Fruit fly (Drosophila melanogaster) whole organism, embryonic: ENCODE measurements around the gene Abca3.
A peak's percentile ranks its signal among the peaks of the same experiment; 100 is the strongest.

Source experiments
- BEAF-32 ChIP-seq: fragments of 200-800 bp; sonication (Bioruptor generic); optimal IDR thresholded peaks from 3 replicates; lab custom pipeline; 2017; ENCODE audit warnings: missing biosample characterization, missing genetic modification characterization, mild to moderate bottlenecking, moderate library complexity, missing genetic modification reagents
- BtbVII ChIP-seq: fragments of 200-800 bp; sonication (Bioruptor generic); optimal IDR thresholded peaks from 3 replicates; lab custom pipeline; 2017; ENCODE audit warnings: missing biosample characterization, mild to moderate bottlenecking, missing genetic modification characterization
- CG11456 ChIP-seq: fragments of 200-800 bp; sonication (Bioruptor generic); IDR thresholded peaks from 3 replicates; pipeline ENCODE4 v1.3.6; 2022; ENCODE audit warnings: missing biosample characterization, missing genetic modification characterization
- CG13123 ChIP-seq: fragments of 200-800 bp; sonication (Bioruptor generic); optimal IDR thresholded peaks from 2 replicates; lab custom pipeline; 2016; ENCODE audit warnings: missing biosample characterization, missing genetic modification characterization
- CG13287 ChIP-seq: fragments of 200-800 bp; sonication (Bioruptor generic); IDR thresholded peaks from 2 replicates; pipeline ENCODE4 v1.3.6; 2022; ENCODE audit warnings: missing biosample characterization, missing genetic modification characterization; ENCODE audit not compliant: partially characterized antibody
- CG13624 ChIP-seq: fragments of 200-800 bp; sonication (Bioruptor generic); optimal IDR thresholded peaks from 2 replicates; lab custom pipeline; 2016; ENCODE audit warnings: missing biosample characterization, missing genetic modification characterization
- CG15601 ChIP-seq: fragments of 200-800 bp; sonication (Bioruptor generic); optimal IDR thresholded peaks from 3 replicates; lab custom pipeline; 2019; ENCODE audit warnings: missing biosample characterization, mild to moderate bottlenecking, missing genetic modification characterization, moderate library complexity
- CG1602 ChIP-seq: fragments of 200-800 bp; sonication (Bioruptor generic); optimal IDR thresholded peaks from 3 replicates; lab custom pipeline; 2016; ENCODE audit warnings: missing biosample characterization, missing genetic modification characterization
- CG1603 ChIP-seq: fragments of 200-800 bp; sonication (Bioruptor generic); optimal IDR thresholded peaks from 2 replicates; lab custom pipeline; 2019; ENCODE audit warnings: missing biosample characterization, mild to moderate bottlenecking, missing genetic modification characterization, moderate library complexity
- CG16779 ChIP-seq: fragments of 200-800 bp; sonication (Bioruptor generic); IDR thresholded peaks from 2 replicates; pipeline ENCODE4 v1.3.6; 2022; ENCODE audit warnings: missing biosample characterization, missing genetic modification characterization
- CG17385 ChIP-seq: fragments of 200-800 bp; sonication (Bioruptor generic); optimal IDR thresholded peaks from 3 replicates; lab custom pipeline; 2018; ENCODE audit warnings: missing biosample characterization, mild to moderate bottlenecking, missing genetic modification characterization
- CG17568 ChIP-seq: fragments of 200-800 bp; sonication (Bioruptor generic); optimal IDR thresholded peaks from 2 replicates; lab custom pipeline; 2018; ENCODE audit warnings: missing biosample characterization, mild to moderate bottlenecking, missing genetic modification characterization, moderate library complexity
- CG1792 ChIP-seq: fragments of 200-800 bp; sonication (Bioruptor generic); optimal IDR thresholded peaks from 2 replicates; lab custom pipeline; 2016; ENCODE audit warnings: missing biosample characterization, missing genetic modification characterization
- CG18011 ChIP-seq: fragments of 200-800 bp; sonication (Bioruptor generic); optimal IDR thresholded peaks from 2 replicates; lab custom pipeline; 2017; ENCODE audit warnings: missing biosample characterization, missing genetic modification characterization, mild to moderate bottlenecking, moderate library complexity, missing genotype
- CG18476 ChIP-seq: fragments of 200-800 bp; sonication (Bioruptor generic); optimal IDR thresholded peaks from 2 replicates; lab custom pipeline; 2016; ENCODE audit warnings: missing biosample characterization, mild to moderate bottlenecking, missing genetic modification characterization
- CG31365 ChIP-seq: fragments of 200-800 bp; sonication (Bioruptor generic); optimal IDR thresholded peaks from 2 replicates; lab custom pipeline; 2018; ENCODE audit warnings: missing biosample characterization, mild to moderate bottlenecking, missing genetic modification characterization
- CG32532 ChIP-seq: fragments of 200-800 bp; sonication (Bioruptor generic); IDR thresholded peaks from 2 replicates; pipeline ENCODE4 v1.3.6; 2022; ENCODE audit warnings: missing biosample characterization, missing genetic modification characterization
- CG3847 ChIP-seq: fragments of 200-800 bp; sonication (Bioruptor generic); IDR thresholded peaks from 2 replicates; pipeline ENCODE4 v1.3.6; 2022; ENCODE audit warnings: missing biosample characterization, missing genetic modification characterization
- CG43689 ChIP-seq: fragments of 200-800 bp; sonication (Bioruptor generic); IDR thresholded peaks from 2 replicates; pipeline ENCODE4 v1.3.6; 2022; ENCODE audit warnings: missing biosample characterization, missing genetic modification characterization
- CG6813 ChIP-seq: fragments of 200-800 bp; sonication (Bioruptor generic); optimal IDR thresholded peaks from 2 replicates; lab custom pipeline; 2017; ENCODE audit warnings: missing biosample characterization, missing genetic modification characterization, mild to moderate bottlenecking, moderate library complexity, missing genetic modification reagents
- CG8089 ChIP-seq: fragments of 200-800 bp; sonication (Bioruptor generic); optimal IDR thresholded peaks from 3 replicates; lab custom pipeline; 2016; ENCODE audit warnings: missing biosample characterization, missing genetic modification characterization
- CG8388 ChIP-seq: fragments of 200-800 bp; sonication (Bioruptor generic); optimal IDR thresholded peaks from 2 replicates; lab custom pipeline; 2019; ENCODE audit warnings: missing biosample characterization, mild to moderate bottlenecking, missing genetic modification characterization, moderate library complexity
- CG9932 ChIP-seq: fragments of 200-800 bp; sonication (Bioruptor generic); IDR thresholded peaks from 2 replicates; pipeline ENCODE4 v1.3.6; 2022; ENCODE audit warnings: missing biosample characterization, missing genetic modification characterization
- Doc2 ChIP-seq: fragments of 200-800 bp; sonication (Bioruptor generic); IDR thresholded peaks from 2 replicates; pipeline ENCODE4 v1.3.6; 2022; ENCODE audit warnings: missing biosample characterization, missing genetic modification characterization
- Ets97D ChIP-seq: fragments of 200-800 bp; sonication (Bioruptor generic); optimal IDR thresholded peaks from 3 replicates; lab custom pipeline; 2016; ENCODE audit warnings: missing biosample characterization, missing genetic modification characterization
- Gsc ChIP-seq: fragments of 200-800 bp; sonication (Bioruptor generic); IDR thresholded peaks from 2 replicates; pipeline ENCODE4 v1.3.6; 2022; ENCODE audit warnings: missing biosample characterization, missing genetic modification characterization
- Hand ChIP-seq: fragments of 200-800 bp; sonication (Bioruptor generic); optimal IDR thresholded peaks from 2 replicates; lab custom pipeline; 2017; ENCODE audit warnings: mild to moderate bottlenecking, missing biosample characterization, missing genetic modification reagents, missing genetic modification characterization
- Hmx ChIP-seq: fragments of 200-800 bp; sonication (Bioruptor generic); optimal IDR thresholded peaks from 2 replicates; lab custom pipeline; 2016; ENCODE audit warnings: missing biosample characterization, missing genetic modification characterization
- NC2β ChIP-seq: fragments of 200-800 bp; sonication (Bioruptor generic); optimal IDR thresholded peaks from 2 replicates; lab custom pipeline; 2016; ENCODE audit warnings: missing biosample characterization, missing genetic modification characterization
- NK7.1 ChIP-seq: fragments of 200-800 bp; sonication (Bioruptor generic); optimal IDR thresholded peaks from 3 replicates; lab custom pipeline; 2016; ENCODE audit warnings: missing biosample characterization, missing genetic modification characterization
- Nf-YC ChIP-seq: fragments of 200-800 bp; optimal IDR thresholded peaks from 3 replicates; lab custom pipeline; 2019; ENCODE audit warnings: missing biosample characterization, mild to moderate bottlenecking, missing genetic modification characterization, moderate library complexity
- NfI ChIP-seq: fragments of 200-800 bp; sonication (Bioruptor generic); optimal IDR thresholded peaks from 3 replicates; lab custom pipeline; 2018; ENCODE audit warnings: missing biosample characterization, mild to moderate bottlenecking, missing genetic modification characterization, moderate library complexity
- Six4 ChIP-seq: fragments of 200-800 bp; sonication (Bioruptor generic); optimal IDR thresholded peaks from 2 replicates; lab custom pipeline; 2016; ENCODE audit warnings: missing biosample characterization, missing genetic modification characterization
- abd-A ChIP-seq: fragments of 200-800 bp; sonication (Bioruptor generic); optimal IDR thresholded peaks from 3 replicates; lab custom pipeline; 2019; ENCODE audit warnings: missing biosample characterization, mild to moderate bottlenecking, missing genetic modification characterization, moderate library complexity
- ash1 ChIP-seq: fragments of 200-800 bp; sonication (Bioruptor generic); optimal IDR thresholded peaks from 2 replicates; lab custom pipeline; 2018; ENCODE audit warnings: missing biosample characterization, mild to moderate bottlenecking, missing genetic modification characterization
- chn ChIP-seq: fragments of 200-800 bp; sonication (Bioruptor generic); optimal IDR thresholded peaks from 2 replicates; lab custom pipeline; 2016; ENCODE audit warnings: missing biosample characterization, missing genetic modification characterization
- emc ChIP-seq: fragments of 200-800 bp; sonication (Bioruptor generic); optimal IDR thresholded peaks from 2 replicates; lab custom pipeline; 2016; ENCODE audit warnings: missing biosample characterization, missing genetic modification characterization
- en ChIP-seq: fragments of 200-800 bp; sonication (Bioruptor generic); optimal IDR thresholded peaks from 2 replicates; lab custom pipeline; 2016; ENCODE audit warnings: missing biosample characterization, missing genetic modification characterization
- ftz-f1 ChIP-seq: fragments of 200-800 bp; sonication (Bioruptor generic); optimal IDR thresholded peaks from 2 replicates; lab custom pipeline; 2016; ENCODE audit warnings: missing biosample characterization, missing genetic modification characterization
- gcm ChIP-seq: fragments of 200-800 bp; sonication (Bioruptor generic); optimal IDR thresholded peaks from 2 replicates; lab custom pipeline; 2019; ENCODE audit warnings: missing biosample characterization, mild to moderate bottlenecking, missing genetic modification characterization, moderate library complexity
- gcm2 ChIP-seq: fragments of 200-800 bp; sonication (Bioruptor generic); optimal IDR thresholded peaks from 2 replicates; lab custom pipeline; 2016; ENCODE audit warnings: missing biosample characterization, missing genetic modification characterization
- gfzf ChIP-seq: fragments of 200-800 bp; sonication (Bioruptor generic); optimal IDR thresholded peaks from 2 replicates; lab custom pipeline; 2016; ENCODE audit warnings: missing biosample characterization, mild to moderate bottlenecking, missing genetic modification characterization, moderate library complexity
- hth ChIP-seq: fragments of >200 bp; optimal IDR thresholded peaks from 2 replicates; lab custom pipeline; 2017; ENCODE audit warnings: inconsistent platforms
- mam ChIP-seq: fragments of 200-800 bp; sonication (Bioruptor generic); optimal IDR thresholded peaks from 3 replicates; lab custom pipeline; 2016; ENCODE audit warnings: missing biosample characterization, missing genetic modification characterization
- mirr ChIP-seq: fragments of 200-800 bp; sonication (Bioruptor generic); optimal IDR thresholded peaks from 3 replicates; lab custom pipeline; 2018; ENCODE audit warnings: missing biosample characterization, mild to moderate bottlenecking, missing genetic modification characterization
- pfk ChIP-seq: fragments of 200-800 bp; sonication (Bioruptor generic); optimal IDR thresholded peaks from 2 replicates; lab custom pipeline; 2018; ENCODE audit warnings: missing biosample characterization, mild to moderate bottlenecking, missing genetic modification characterization, moderate library complexity
- pho ChIP-seq: fragments of 200-800 bp; sonication (Bioruptor generic); optimal IDR thresholded peaks from 2 replicates; lab custom pipeline; 2016; ENCODE audit warnings: missing biosample characterization, missing genetic modification characterization
- ranshi ChIP-seq: fragments of 200-800 bp; sonication (Bioruptor generic); IDR thresholded peaks from 2 replicates; pipeline ENCODE4 v1.3.6; 2022; ENCODE audit warnings: missing biosample characterization, missing genetic modification characterization
- salm ChIP-seq: fragments of 200-800 bp; sonication (Bioruptor generic); optimal IDR thresholded peaks from 2 replicates; lab custom pipeline; 2018; ENCODE audit warnings: missing biosample characterization, mild to moderate bottlenecking, missing genetic modification characterization
- ssp ChIP-seq: fragments of 200-800 bp; sonication (Bioruptor generic); IDR thresholded peaks from 2 replicates; pipeline ENCODE4 v1.3.6; 2022; ENCODE audit warnings: missing biosample characterization, missing genetic modification characterization
- tna ChIP-seq: fragments of 200-800 bp; sonication (Bioruptor generic); IDR thresholded peaks from 2 replicates; pipeline ENCODE4 v1.3.6; 2022; ENCODE audit warnings: missing biosample characterization, missing genetic modification characterization; ENCODE audit not compliant: partially characterized antibody
- toy ChIP-seq: fragments of 200-800 bp; sonication (Bioruptor generic); IDR thresholded peaks from 2 replicates; pipeline ENCODE4 v1.3.6; 2022; ENCODE audit warnings: missing biosample characterization, missing genetic modification characterization

Gene Abca3

DNA sequence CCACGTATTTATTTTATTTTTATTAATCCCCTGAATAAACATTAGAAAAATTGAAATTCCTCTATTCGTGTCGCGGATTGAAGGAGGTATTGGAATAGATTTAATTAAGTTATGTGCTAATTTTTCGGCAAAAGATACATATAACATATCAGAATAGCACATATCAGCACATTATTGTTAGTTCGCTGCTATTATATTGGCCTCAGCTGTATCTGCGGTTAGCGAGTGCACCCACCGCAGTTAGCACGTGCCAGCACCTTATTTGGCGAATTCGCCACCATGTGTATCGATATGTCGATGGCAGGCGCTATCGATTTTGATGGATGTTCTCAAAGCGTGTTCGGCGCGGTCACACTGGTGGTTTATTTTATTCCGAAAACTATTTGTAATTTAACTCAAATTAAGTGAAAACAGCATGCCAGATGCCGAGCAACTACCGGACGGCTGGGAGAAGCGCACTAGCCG is 38.6 kb upstream of the Abca3 start, which contains the start of gene dod (continued):
- TF ChIP-seq tna (GFP tag; lab: Robert Waterston, UW) (peak; percentile 59), pfk (GFP tag; lab: Kevin White, UChicago) (no peak), mam (GFP tag; lab: Kevin White, UChicago) (peak; percentile 62), mirr (GFP tag; lab: Kevin White, UChicago) (no peak), CG13624 (GFP tag; lab: Kevin White, UChicago) (peak; percentile 61), NfI (GFP tag; lab: Kevin White, UChicago) (peak; percentile 62), toy (GFP tag; lab: Robert Waterston, UW) (no peak), emc (no peak), gfzf (GFP tag; lab: Kevin White, UChicago) (peak; percentile 95), CG18476 (GFP tag; lab: Kevin White, UChicago) (no peak), Gsc (no peak), Hand (no peak), Six4 (no peak), salm (tag; lab: Kevin White, UChicago) (no peak), NK7.1 (no peak), CG17385 (GFP tag; lab: Kevin White, UChicago) (peak; percentile 54), Ets97D (GFP tag; lab: Kevin White, UChicago) (peak; percentile 65), pho (peak; percentile 63), Hmx (GFP tag; lab: Kevin White, UChicago) (no peak), CG1603 (tag; lab: Kevin White, UChicago) (peak; percentile 83), ranshi (GFP tag; lab: Robert Waterston, UW) (peak; percentile 15; the same call in 1 of the 2 replicates), CG13287 (GFP tag; lab: Robert Waterston, UW) (peak; percentile 86), chn (GFP tag; lab: Kevin White, UChicago) (peak; percentile 13), NC2β (GFP tag; lab: Kevin White, UChicago) (no peak), CG31365 (tag; lab: Kevin White, UChicago) (no peak), gcm2 (GFP tag; lab: Kevin White, UChicago) (no peak), abd-A (tag; lab: Kevin White, UChicago) (no peak), Doc2 (no peak), CG18011 (GFP tag; lab: Kevin White, UChicago) (peak; percentile 10), CG16779 (GFP tag; lab: Robert Waterston, UW) (no peak), CG13123 (GFP tag; lab: Kevin White, UChicago) (no peak), CG17568 (GFP tag; lab: Kevin White, UChicago) (no peak), en (GFP tag; lab: Kevin White, UChicago) (no peak), CG9932 (GFP tag; lab: Robert Waterston, UW) (peak; percentile 73), CG3847 (GFP tag; lab: Robert Waterston, UW) (peak; percentile 72), CG1602 (GFP tag; lab: Kevin White, UChicago) (no peak), CG11456 (peak; percentile 63; the same call in 1 of the 3 replicates), BtbVII (GFP tag; lab: Kevin White, UChicago) (peak; percentile 21), CG1792 (GFP tag; lab: Kevin White, UChicago) (peak; percentile 25), BEAF-32 (GFP tag; lab: Kevin White, UChicago) (peak; percentile 88), ftz-f1 (GFP tag; lab: Kevin White, UChicago) (peak; percentile 9), ash1 (no peak), CG8388 (GFP tag; lab: Kevin White, UChicago) (peak; percentile 20), CG6813 (GFP tag; lab: Kevin White, UChicago) (no peak), CG8089 (GFP tag; lab: Kevin White, UChicago) (peak; percentile 10), CG43689 (GFP tag; lab: Robert Waterston, UW) (no peak), CG15601 (tag; lab: Kevin White, UChicago) (peak; percentile 49), hth (lab: Kevin White, UChicago) (no peak), gcm (GFP tag; lab: Kevin White, UChicago) (peak; percentile 11), CG32532 (peak; percentile 69), Nf-YC (tag; lab: Kevin White, UChicago) (peak; percentile 38), ssp (GFP tag; lab: Robert Waterston, UW) (no peak)
